Fruit fly (Drosophila melanogaster) whole organism, embryonic: ENCODE measurements around the gene CG43707.
A peak's percentile ranks its signal among the peaks of the same experiment; 100 is the strongest.

ENCODE experiments used
- Adf1 ChIP-seq: fragments of 200-800 bp; sonication (Bioruptor generic); IDR thresholded peaks from 2 replicates; pipeline ENCODE4 v1.3.6; 2022; ENCODE audit warnings: missing biosample characterization, missing genetic modification characterization
- Aef1 ChIP-seq: fragments of 200-800 bp; sonication (Bioruptor generic); IDR thresholded peaks from 3 replicates; pipeline ENCODE4 v1.3.6; 2022; ENCODE audit warnings: missing biosample characterization, missing genetic modification characterization
- C15 ChIP-seq: fragments of 200-800 bp; sonication (Bioruptor generic); IDR thresholded peaks from 3 replicates; pipeline ENCODE4 v1.3.6; 2022; ENCODE audit warnings: missing biosample characterization, missing genetic modification characterization
- CG12219 ChIP-seq: fragments of 200-800 bp; sonication (Bioruptor generic); optimal IDR thresholded peaks from 3 replicates; lab custom pipeline; 2018; ENCODE audit warnings: missing biosample characterization, mild to moderate bottlenecking, missing genetic modification characterization
- CG16779 ChIP-seq: fragments of 200-800 bp; sonication (Bioruptor generic); IDR thresholded peaks from 2 replicates; pipeline ENCODE4 v1.3.6; 2022; ENCODE audit warnings: missing biosample characterization, missing genetic modification characterization
- CG17802 ChIP-seq: fragments of 200-800 bp; sonication (Bioruptor generic); optimal IDR thresholded peaks from 2 replicates; lab custom pipeline; 2018; ENCODE audit warnings: missing biosample characterization, mild to moderate bottlenecking, missing genetic modification characterization, moderate library complexity
- CG17829 ChIP-seq: fragments of 200-800 bp; optimal IDR thresholded peaks from 2 replicates; lab custom pipeline; 2019; ENCODE audit warnings: missing biosample characterization, mild to moderate bottlenecking, missing genetic modification characterization, moderate library complexity
- CG17912 ChIP-seq: fragments of 200-800 bp; sonication (Bioruptor generic); optimal IDR thresholded peaks from 2 replicates; lab custom pipeline; 2018; ENCODE audit warnings: missing biosample characterization, mild to moderate bottlenecking, missing genetic modification characterization
- CG2116 ChIP-seq: fragments of 200-800 bp; sonication (Bioruptor generic); optimal IDR thresholded peaks from 3 replicates; lab custom pipeline; 2018; ENCODE audit warnings: missing biosample characterization, mild to moderate bottlenecking, missing genetic modification characterization
- CG31224 ChIP-seq: fragments of 200-800 bp; sonication (Bioruptor generic); IDR thresholded peaks from 2 replicates; pipeline ENCODE4 v1.3.6; 2022; ENCODE audit warnings: missing biosample characterization, missing genetic modification characterization
- CG6175 ChIP-seq: fragments of 200-800 bp; sonication (Bioruptor generic); IDR thresholded peaks from 3 replicates; pipeline ENCODE4 v1.3.6; 2022; ENCODE audit warnings: missing biosample characterization, missing genetic modification characterization
- CG6683 ChIP-seq: fragments of 200-800 bp; sonication (Bioruptor generic); optimal IDR thresholded peaks from 2 replicates; lab custom pipeline; 2017; ENCODE audit warnings: missing biosample characterization, mild to moderate bottlenecking, missing genetic modification characterization, missing genetic modification reagents
- CG6689 ChIP-seq: fragments of 200-800 bp; sonication (Bioruptor generic); IDR thresholded peaks from 2 replicates; pipeline ENCODE4 v1.3.6; 2022; ENCODE audit warnings: missing biosample characterization, missing genetic modification characterization
- CG7987 ChIP-seq: fragments of 200-800 bp; sonication (Bioruptor generic); optimal IDR thresholded peaks from 2 replicates; lab custom pipeline; 2018; ENCODE audit warnings: missing biosample characterization, mild to moderate bottlenecking, missing genetic modification characterization, moderate library complexity
- CG8478 ChIP-seq: fragments of >200 bp; optimal IDR thresholded peaks from 2 replicates; lab custom pipeline; 2018
- CG9797 ChIP-seq: fragments of 200-800 bp; sonication (Bioruptor generic); optimal IDR thresholded peaks from 3 replicates; lab custom pipeline; 2018; ENCODE audit warnings: missing biosample characterization, mild to moderate bottlenecking, missing genetic modification characterization
- CG9932 ChIP-seq: fragments of 200-800 bp; sonication (Bioruptor generic); IDR thresholded peaks from 2 replicates; pipeline ENCODE4 v1.3.6; 2022; ENCODE audit warnings: missing biosample characterization, missing genetic modification characterization
- CkIIα-i1 ChIP-seq: fragments of 200-800 bp; sonication (Bioruptor generic); IDR thresholded peaks from 2 replicates; pipeline ENCODE4 v1.3.6; 2022; ENCODE audit warnings: missing biosample characterization, missing genetic modification characterization
- D ChIP-seq, 2 experiments: fragments of 200-800 bp in 1 of 2; fragments of >200 bp in 1 of 2; sonication (Bioruptor generic) in 1 of 2; optimal IDR thresholded peaks; 2 replicates in 1 of 2; 3 replicates in 1 of 2; lab custom pipeline; 2017; ENCODE audit warnings: mild to moderate bottlenecking in 1 of 2, missing biosample characterization in 1 of 2, missing genetic modification characterization in 1 of 2, missing genetic modification reagents in 1 of 2
- Doc3 ChIP-seq: fragments of 200-800 bp; sonication (Bioruptor generic); IDR thresholded peaks from 3 replicates; pipeline ENCODE4 v1.3.6; 2022; ENCODE audit warnings: missing biosample characterization, missing genetic modification characterization; ENCODE audit not compliant: partially characterized antibody
- HmgZ ChIP-seq: fragments of 200-800 bp; sonication (Bioruptor generic); optimal IDR thresholded peaks from 2 replicates; lab custom pipeline; 2018; ENCODE audit warnings: missing biosample characterization, mild to moderate bottlenecking, missing genetic modification characterization
- Mad ChIP-seq: fragments of 200-800 bp; sonication (Bioruptor generic); optimal IDR thresholded peaks from 2 replicates; lab custom pipeline; 2016; ENCODE audit warnings: missing biosample characterization, missing genetic modification characterization
- Med ChIP-seq: fragments of 200-800 bp; sonication (Bioruptor generic); peaks from one replicate; lab custom pipeline; 2016; ENCODE audit warnings: missing biosample characterization, missing genetic modification characterization, mild to moderate bottlenecking, inconsistent platforms, moderate library complexity
- NC2α ChIP-seq: fragments of 200-800 bp; sonication (Bioruptor generic); optimal IDR thresholded peaks from 2 replicates; lab custom pipeline; 2016; ENCODE audit warnings: missing biosample characterization, missing genetic modification characterization
- NK7.1 ChIP-seq: fragments of 200-800 bp; sonication (Bioruptor generic); optimal IDR thresholded peaks from 3 replicates; lab custom pipeline; 2016; ENCODE audit warnings: missing biosample characterization, missing genetic modification characterization
- Neu2 ChIP-seq: fragments of 200-800 bp; sonication (Bioruptor generic); optimal IDR thresholded peaks from 3 replicates; lab custom pipeline; 2016; ENCODE audit warnings: missing biosample characterization, missing genetic modification characterization, borderline replicate concordance
- Nf-YA ChIP-seq: fragments of 200-800 bp; sonication (Bioruptor generic); IDR thresholded peaks from 2 replicates; pipeline ENCODE4 v1.3.6; 2022; ENCODE audit warnings: missing biosample characterization, missing genetic modification characterization
- Oaz ChIP-seq: fragments of 200-800 bp; sonication (Bioruptor generic); IDR thresholded peaks from 2 replicates; pipeline ENCODE4 v1.3.6; 2022; ENCODE audit warnings: missing biosample characterization, missing genetic modification characterization
- Tbp ChIP-seq: fragments of >200 bp; optimal IDR thresholded peaks from 2 replicates; lab custom pipeline; 2018; ENCODE audit warnings: missing biosample characterization, missing genetic modification characterization
- Xbp1 ChIP-seq: fragments of 200-800 bp; sonication (Bioruptor generic); optimal IDR thresholded peaks from 3 replicates; lab custom pipeline; 2016; ENCODE audit warnings: missing biosample characterization, mild to moderate bottlenecking, missing genetic modification characterization
- ase ChIP-seq: fragments of 200-800 bp; sonication (Bioruptor generic); IDR thresholded peaks from 3 replicates; pipeline ENCODE4 v1.3.6; 2022; ENCODE audit warnings: missing biosample characterization, missing genetic modification characterization
- bcd ChIP-seq: fragments of 200-800 bp; sonication (Bioruptor generic); optimal IDR thresholded peaks from 2 replicates; lab custom pipeline; 2017; ENCODE audit warnings: missing biosample characterization, mild to moderate bottlenecking, missing genetic modification characterization
- br ChIP-seq: fragments of >200 bp; optimal IDR thresholded peaks from 2 replicates; lab custom pipeline; 2017
- crc ChIP-seq: fragments of 200-800 bp; sonication (Bioruptor generic); optimal IDR thresholded peaks from 2 replicates; lab custom pipeline; 2016; ENCODE audit warnings: missing biosample characterization, missing genetic modification characterization
- dmrt99B ChIP-seq: fragments of 200-800 bp; sonication (Bioruptor generic); optimal IDR thresholded peaks from 2 replicates; lab custom pipeline; 2018; ENCODE audit warnings: missing biosample characterization, mild to moderate bottlenecking, missing genetic modification characterization, moderate library complexity
- esg ChIP-seq: fragments of 200-800 bp; sonication (Bioruptor generic); conservative IDR thresholded peaks from 2 replicates; pipeline ENCODE4 v1.3.6; 2022; ENCODE audit warnings: missing biosample characterization, missing genetic modification characterization
- eve ChIP-seq, 2 experiments: fragments of >200 bp; optimal IDR thresholded peaks; 2 replicates each; lab custom pipeline; 2017; ENCODE audit warnings: missing biosample characterization in 2 of 2, missing genetic modification characterization in 2 of 2
- exex ChIP-seq: fragments of 200-800 bp; sonication (Bioruptor generic); optimal IDR thresholded peaks from 4 replicates; lab custom pipeline; 2018; ENCODE audit warnings: missing biosample characterization, mild to moderate bottlenecking, missing genetic modification characterization, moderate library complexity
- grn ChIP-seq: fragments of 200-800 bp; sonication (Bioruptor generic); optimal IDR thresholded peaks from 3 replicates; lab custom pipeline; 2017; ENCODE audit warnings: missing biosample characterization, missing genetic modification characterization
- knrl ChIP-seq: fragments of 200-800 bp; sonication (Bioruptor generic); IDR thresholded peaks from 3 replicates; pipeline ENCODE4 v1.3.6; 2022; ENCODE audit warnings: missing biosample characterization, missing genetic modification characterization; ENCODE audit not compliant: partially characterized antibody
- lilli ChIP-seq: fragments of 200-800 bp; sonication (Bioruptor generic); optimal IDR thresholded peaks from 3 replicates; lab custom pipeline; 2016; ENCODE audit warnings: missing biosample characterization, missing genetic modification characterization
- oc ChIP-seq: fragments of 200-800 bp; sonication (Bioruptor generic); optimal IDR thresholded peaks from 2 replicates; lab custom pipeline; 2018; ENCODE audit warnings: missing biosample characterization, mild to moderate bottlenecking, missing genetic modification characterization, moderate library complexity
- pho ChIP-seq: fragments of 200-800 bp; sonication (Bioruptor generic); optimal IDR thresholded peaks from 2 replicates; lab custom pipeline; 2016; ENCODE audit warnings: missing biosample characterization, missing genetic modification characterization
- pnt ChIP-seq: fragments of 200-800 bp; sonication (Bioruptor generic); optimal IDR thresholded peaks from 3 replicates; lab custom pipeline; 2016; ENCODE audit warnings: missing biosample characterization, missing genetic modification characterization
- psq ChIP-seq: fragments of 200-800 bp; sonication (Bioruptor generic); optimal IDR thresholded peaks from 2 replicates; lab custom pipeline; 2017; ENCODE audit warnings: missing biosample characterization, missing genetic modification characterization
- run ChIP-seq: fragments of 200-800 bp; sonication (Bioruptor generic); optimal IDR thresholded peaks from 3 replicates; lab custom pipeline; 2018; ENCODE audit warnings: missing biosample characterization, mild to moderate bottlenecking, missing genetic modification characterization
- sim ChIP-seq: fragments of 200-800 bp; sonication (Bioruptor generic); IDR thresholded peaks from 2 replicates; pipeline ENCODE4 v1.3.6; 2022; ENCODE audit warnings: missing biosample characterization, missing genetic modification characterization
- sqz ChIP-seq: fragments of 200-800 bp; sonication (Bioruptor generic); optimal IDR thresholded peaks from 3 replicates; lab custom pipeline; 2018; ENCODE audit warnings: missing biosample characterization, mild to moderate bottlenecking, missing genetic modification characterization
- tup ChIP-seq: fragments of 200-800 bp; sonication (Bioruptor generic); optimal IDR thresholded peaks from 2 replicates; lab custom pipeline; 2016; ENCODE audit warnings: missing biosample characterization, mild to moderate bottlenecking, missing genetic modification characterization, moderate library complexity
- usp ChIP-seq: fragments of >200 bp; optimal IDR thresholded peaks from 2 replicates; lab custom pipeline; 2017; ENCODE audit warnings: missing biosample characterization, missing genetic modification characterization
- wek ChIP-seq: fragments of 200-800 bp; sonication (Bioruptor generic); optimal IDR thresholded peaks from 3 replicates; lab custom pipeline; 2018; ENCODE audit warnings: missing biosample characterization, mild to moderate bottlenecking, missing genetic modification characterization, moderate library complexity
- yki ChIP-seq: fragments of >200 bp; optimal IDR thresholded peaks from 3 replicates; lab custom pipeline; 2018

The CG43707 gene

DNA sequence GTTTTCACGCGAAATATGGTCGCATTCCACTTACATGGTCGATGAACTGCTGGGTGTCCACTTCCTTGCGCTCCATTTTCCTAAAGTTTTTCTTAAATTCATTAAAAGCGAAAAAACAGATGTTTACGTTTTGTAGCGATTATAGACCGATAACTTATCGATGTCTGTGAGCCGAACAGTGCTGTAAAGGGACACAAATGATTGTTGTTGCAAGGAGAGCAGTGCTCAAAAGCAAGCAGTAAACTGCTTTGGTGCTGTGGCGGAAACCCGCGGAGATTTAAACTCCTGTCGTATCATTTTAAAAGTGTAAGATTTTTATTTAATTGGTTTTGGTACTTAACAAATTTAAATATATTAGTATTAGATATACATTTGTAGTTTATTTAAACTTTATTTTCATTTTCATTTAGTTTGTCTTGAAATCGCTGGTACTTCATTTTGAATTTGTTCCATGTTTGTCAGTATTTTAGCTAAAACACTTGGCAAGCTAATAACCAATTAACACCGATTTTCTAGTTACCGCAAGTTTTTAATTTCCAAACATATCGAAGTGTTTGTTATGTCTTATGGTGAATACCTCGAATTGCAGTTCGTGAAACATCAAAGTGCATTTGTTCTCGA lies 56.3 kb downstream of the CG43707 start, which contains the start of gene CG3407 (continued):
- TF ChIP-seq CG2116 (GFP tag; lab: Kevin White, UChicago) (peak; percentile 78), CG17912 (GFP tag; lab: Kevin White, UChicago) (no peak), oc (tag; lab: Kevin White, UChicago) (peak; percentile 31), Tbp (GFP tag; lab: Kevin White, UChicago) (no peak), Nf-YA (GFP tag; lab: Robert Waterston, UW) (no peak), CG16779 (GFP tag; lab: Robert Waterston, UW) (no peak), lilli (GFP tag; lab: Kevin White, UChicago) (peak; percentile 64), br (no peak), CG6689 (GFP tag; lab: Robert Waterston, UW) (no peak), CG17802 (no peak), Xbp1 (GFP tag; lab: Kevin White, UChicago) (peak; percentile 28), NK7.1 (no peak), Med (GFP tag; lab: Kevin White, UChicago) (peak; percentile 92), psq (GFP tag; lab: Kevin White, UChicago) (no peak), CG31224 (GFP tag; lab: Robert Waterston, UW) (no peak), crc (GFP tag; lab: Kevin White, UChicago) (no peak), pho (GFP tag; lab: Kevin White, UChicago) (peak; percentile 60), CkIIα-i1 (GFP tag; lab: Robert Waterston, UW) (no peak), Neu2 (GFP tag; lab: Kevin White, UChicago) (no peak), CG6683 (GFP tag; lab: Kevin White, UChicago) (no peak), Mad (GFP tag; lab: Kevin White, UChicago) (peak; percentile 72), tup (GFP tag; lab: Kevin White, UChicago) (no peak), Doc3 (GFP tag; lab: Robert Waterston, UW) (peak; percentile 37; the same call in 1 of the 3 replicates), grn (GFP tag; lab: Kevin White, UChicago) (no peak), NC2α (no peak), bcd (GFP tag; lab: Kevin White, UChicago) (peak; percentile 22), pnt (GFP tag; lab: Kevin White, UChicago) (peak; percentile 29), Adf1 (GFP tag; lab: Robert Waterston, UW) (0 out of 2 replicates have a peak, but pooled peaks have one; percentile 28), ase (no peak), C15 (GFP tag; lab: Robert Waterston, UW) (no peak), wek (GFP tag; lab: Kevin White, UChicago) (no peak), exex (tag; lab: Kevin White, UChicago) (no peak), CG9932 (GFP tag; lab: Robert Waterston, UW) (peak; percentile 83), CG12219 (GFP tag; lab: Kevin White, UChicago) (no peak), HmgZ (peak; percentile 81), CG7987 (no peak), CG17829 (peak; percentile 44), CG8478 (lab: Kevin White, UChicago) (no peak), Oaz (GFP tag; lab: Robert Waterston, UW) (no peak), sim (GFP tag; lab: Robert Waterston, UW) (no peak), run (tag; lab: Kevin White, UChicago) (no peak), yki (no peak), dmrt99B (tag; lab: Kevin White, UChicago) (no peak), eve (GFP tag; optimal IDR thresholded peaks at IDR 0.05; lab: Kevin White, UChicago) (peak in 1 of 2 experiments; percentile 39), sqz (no peak), D (optimal IDR thresholded peaks at IDR 0.05; lab: Kevin White, UChicago) (no peak), D (GFP tag; optimal IDR thresholded peaks at IDR 0.05; lab: Kevin White, UChicago) (no peak), usp (GFP tag; lab: Kevin White, UChicago) (no peak), CG6175 (GFP tag; lab: Robert Waterston, UW) (peak; percentile 52; the same call in 1 of the 3 replicates), CG9797 (peak; percentile 5), esg (no peak), Aef1 (peak; percentile 98), knrl (peak; percentile 72)
